Fruit fly (Drosophila melanogaster) whole organism, embryonic: ENCODE measurements around the gene Lcp65Ag1.
A peak's percentile ranks its signal among the peaks of the same experiment; 100 is the strongest.

ENCODE experiments used
- CG3995 ChIP-seq: fragments of 200-800 bp; sonication (Bioruptor generic); optimal IDR thresholded peaks from 3 replicates; lab custom pipeline; 2016; ENCODE audit warnings: missing biosample characterization, missing genetic modification characterization
- CG4360 ChIP-seq: fragments of 200-800 bp; sonication (Bioruptor generic); IDR thresholded peaks from 2 replicates; pipeline ENCODE4 v1.3.6; 2022; ENCODE audit warnings: missing biosample characterization, missing genetic modification characterization
- CG5180 ChIP-seq: fragments of 200-800 bp; sonication (Bioruptor generic); optimal IDR thresholded peaks from 3 replicates; lab custom pipeline; 2017; ENCODE audit warnings: missing biosample characterization, missing genetic modification characterization, mild to moderate bottlenecking, moderate library complexity, missing genetic modification reagents
- CG6813 ChIP-seq: fragments of 200-800 bp; sonication (Bioruptor generic); optimal IDR thresholded peaks from 2 replicates; lab custom pipeline; 2017; ENCODE audit warnings: missing biosample characterization, missing genetic modification characterization, mild to moderate bottlenecking, moderate library complexity, missing genetic modification reagents
- CTCF ChIP-seq: fragments of 200-800 bp; sonication (Bioruptor generic); optimal IDR thresholded peaks from 2 replicates; lab custom pipeline; 2017; ENCODE audit warnings: missing biosample characterization, mild to moderate bottlenecking, missing genetic modification characterization, moderate library complexity
- Sox102F ChIP-seq: fragments of 200-800 bp; sonication (Bioruptor generic); optimal IDR thresholded peaks from 2 replicates; lab custom pipeline; 2018; ENCODE audit warnings: missing biosample characterization, mild to moderate bottlenecking, missing genetic modification characterization, moderate library complexity
- Tbp ChIP-seq: fragments of >200 bp; optimal IDR thresholded peaks from 2 replicates; lab custom pipeline; 2018; ENCODE audit warnings: missing biosample characterization, missing genetic modification characterization
- bowl ChIP-seq: fragments of 200-800 bp; sonication (Bioruptor generic); IDR thresholded peaks from 2 replicates; pipeline ENCODE4 v1.3.6; 2022; ENCODE audit warnings: missing biosample characterization, missing genetic modification characterization

The Lcp65Ag1 gene

dm6 chr3L:6085157-6085556 is 49.9 kb downstream of the Lcp65Ag1 start (continued):
- TF ChIP-seq bowl (GFP tag; lab: Robert Waterston, UW), result no peak
- TF ChIP-seq Sox102F (GFP tag; lab: Kevin White, UChicago), result peak; percentile 24
- TF ChIP-seq CG3995 (GFP tag; lab: Kevin White, UChicago), result no peak
- no peak for TF ChIP-seq CG6813
- no peak for TF ChIP-seq Tbp
- TF ChIP-seq CTCF (GFP tag; lab: Kevin White, UChicago), result no peak
- TF ChIP-seq CG5180 (GFP tag; lab: Kevin White, UChicago), result no peak
- peak; percentile 30; the same call in 1 of the 2 replicates for TF ChIP-seq CG4360
- TF ChIP-seq, all 482 proteins: peak for 63
